Fruit fly (Drosophila melanogaster): ENCODE results near the gene CG9686.

CG9686 gene

DNA sequence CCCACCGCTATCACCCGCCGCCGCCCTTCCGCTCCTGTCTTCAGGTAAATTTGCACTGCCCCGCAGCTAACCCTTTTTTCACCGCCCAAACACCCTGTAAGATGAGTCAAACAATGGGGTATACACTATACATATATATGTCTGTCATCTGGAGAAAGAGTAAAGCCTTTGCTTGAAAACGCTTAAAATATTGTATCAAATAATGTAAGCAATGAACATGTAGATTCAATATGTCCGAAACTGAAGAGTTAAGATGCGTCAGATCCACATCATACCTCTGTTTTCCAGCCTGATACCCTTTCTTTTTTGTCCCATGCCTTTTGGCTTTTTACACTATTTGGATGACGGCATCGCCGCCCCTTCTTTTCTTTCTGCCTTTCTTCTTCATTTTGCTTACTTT lies 13.2 kb downstream of the CG9686 start (continued):
- TF ChIP-seq prd (optimal IDR thresholded peaks at IDR 0.05) (no peak), prd (GFP tag; IDR thresholded peaks at IDR 0.05) (peak; percentile 63; the same call in 2 of the 3 replicates), ase (GFP tag; IDR thresholded peaks at IDR 0.05) (0 out of 3 replicates have a peak, but pooled peaks have one; percentile 37), Abd-B (GFP tag; optimal IDR thresholded peaks at IDR 0.05) (peak; percentile 19), GATAe (GFP tag; conservative IDR thresholded peaks at IDR 0.05) (no peak), ci (GFP tag; IDR thresholded peaks at IDR 0.05) (peak; percentile 58; the same call in 1 of the 3 replicates), dysf (GFP tag; IDR thresholded peaks at IDR 0.05) (peak; percentile 61; the same call in 2 of the 3 replicates), CG34422 (GFP tag; IDR thresholded peaks at IDR 0.05) (no peak; the same call in 2 of the 3 replicates), CG4730 (GFP tag; IDR thresholded peaks at IDR 0.05) (peak; percentile 38; the same call in 1 of the 2 replicates), BEAF-32 (GFP tag; optimal IDR thresholded peaks at IDR 0.05) (no peak), az2 (GFP tag; optimal IDR thresholded peaks at IDR 0.05) (peak; percentile 10), insv (GFP tag; optimal IDR thresholded peaks at IDR 0.05) (no peak), CG4404 (GFP tag; IDR thresholded peaks at IDR 0.05) (0 out of 2 replicates have a peak, but pooled peaks have one; percentile 14), dpn (GFP tag; optimal IDR thresholded peaks at IDR 0.05) (peak; percentile 1 to 29), grau (tag; optimal IDR thresholded peaks at IDR 0.05) (peak; percentile 24), CG2712 (tag; optimal IDR thresholded peaks at IDR 0.05) (peak; percentile 40), al (GFP tag; IDR thresholded peaks at IDR 0.05) (0 out of 2 replicates have a peak, but pooled peaks have one; percentile 30), mam (GFP tag; optimal IDR thresholded peaks at IDR 0.05) (peak; percentile 42), lab (GFP tag; optimal IDR thresholded peaks at IDR 0.05) (peak; percentile 50), tap (tag; optimal IDR thresholded peaks at IDR 0.05) (peak; percentile 4), CG10366 (GFP tag; IDR thresholded peaks at IDR 0.05) (peak; percentile 34; the same call in 1 of the 2 replicates), fd102C (GFP tag; optimal IDR thresholded peaks at IDR 0.05) (no peak), cas (GFP tag; IDR thresholded peaks at IDR 0.05) (no peak), slou (GFP tag; optimal IDR thresholded peaks at IDR 0.05) (no peak), Taf1 (GFP tag; IDR thresholded peaks at IDR 0.05) (no peak), luna (GFP tag; optimal IDR thresholded peaks at IDR 0.05) (no peak), sima (GFP tag; optimal IDR thresholded peaks at IDR 0.05) (no peak), gce (GFP tag; IDR thresholded peaks at IDR 0.05) (0 out of 3 replicates have a peak, but pooled peaks have one; percentile 30), CG32767 (GFP tag; IDR thresholded peaks at IDR 0.05) (peak; percentile 23; the same call in 1 of the 2 replicates), CG7839 (tag; optimal IDR thresholded peaks at IDR 0.05) (peak; percentile 46), CG5180 (GFP tag; optimal IDR thresholded peaks at IDR 0.05) (no peak), CG2678 (tag; optimal IDR thresholded peaks at IDR 0.05) (peak; percentile 32), CG14710 (tag; optimal IDR thresholded peaks at IDR 0.05) (no peak), CG14014 (GFP tag; IDR thresholded peaks at IDR 0.05) (0 out of 2 replicates have a peak, but pooled peaks have one; percentile 49), lola (GFP tag; optimal IDR thresholded peaks at IDR 0.05) (no peak), pan (optimal IDR thresholded peaks at IDR 0.05) (no peak), pan (GFP tag; optimal IDR thresholded peaks at IDR 0.05 in 1 of 2, IDR thresholded peaks at IDR 0.05 in 1 of 2) (peak in 1 of 2 experiments; percentile 69), cato (GFP tag; optimal IDR thresholded peaks at IDR 0.05; ENCODE audit: borderline replicate concordance) (no peak), CG6765 (GFP tag; optimal IDR thresholded peaks at IDR 0.05) (no peak), Drgx (GFP tag; IDR thresholded peaks at IDR 0.05) (0 out of 2 replicates have a peak, but pooled peaks have one; percentile 28), HLH54F (GFP tag; optimal IDR thresholded peaks at IDR 0.05) (no peak), caup (GFP tag; optimal IDR thresholded peaks at IDR 0.05; ENCODE audit: severe bottlenecking) (peak; percentile 4), nau (GFP tag; optimal IDR thresholded peaks at IDR 0.05) (no peak), tna (GFP tag; IDR thresholded peaks at IDR 0.05; ENCODE audit: partially characterized antibody) (no peak), dm (GFP tag; optimal IDR thresholded peaks at IDR 0.05) (no peak), CG7786 (GFP tag; optimal IDR thresholded peaks at IDR 0.05) (peak; percentile 24), unpg (GFP tag; optimal IDR thresholded peaks at IDR 0.05) (peak; percentile 34), CG10543 (GFP tag; optimal IDR thresholded peaks at IDR 0.05) (no peak), NC2α (GFP tag; optimal IDR thresholded peaks at IDR 0.05) (no peak)

Data from whole organism, embryonic.